Fruit fly (Drosophila melanogaster): ENCODE measurements around the gene CG42331.

Gene CG42331

DNA sequence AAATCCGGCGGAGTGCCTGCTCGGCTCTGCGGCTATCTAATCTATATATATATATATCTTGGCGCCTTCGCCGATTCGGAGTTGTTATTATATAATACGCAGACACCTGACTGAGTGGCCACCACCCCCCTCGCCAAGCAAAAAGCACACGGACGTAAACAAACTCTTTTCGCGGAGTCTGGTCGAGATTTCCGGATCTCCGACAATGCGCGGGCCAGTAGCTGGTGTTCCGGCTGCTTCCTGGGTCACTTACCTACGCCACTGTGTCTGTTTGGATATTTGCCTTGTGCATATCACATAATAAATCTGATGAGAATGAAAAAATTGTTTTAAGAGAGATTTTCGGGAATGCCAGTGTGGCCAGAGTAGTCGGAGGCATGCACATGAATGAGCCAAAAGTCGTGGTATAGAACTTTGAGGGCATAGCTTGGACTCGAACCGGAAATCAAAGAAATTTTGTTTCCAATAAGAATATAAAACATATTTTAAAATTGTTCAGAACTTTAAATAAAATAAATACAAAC is 15.1 kb downstream of the CG42331 start, which contains the start of gene CG5805 (continued):
- no peak for TF ChIP-seq usp (GFP tag; optimal IDR thresholded peaks at IDR 0.05)
- TF ChIP-seq NC2β (GFP tag; optimal IDR thresholded peaks at IDR 0.05) = peak; percentile 81
- TF ChIP-seq CG9817 (tag; optimal IDR thresholded peaks at IDR 0.05) = peak; percentile 85
- peak; percentile 98 for TF ChIP-seq Med (GFP tag)
- peak; percentile 47 for TF ChIP-seq Atf3 (GFP tag; optimal IDR thresholded peaks at IDR 0.05)
- no peak for TF ChIP-seq gem (tag; optimal IDR thresholded peaks at IDR 0.05)
- TF ChIP-seq Hmr (GFP tag; optimal IDR thresholded peaks at IDR 0.05) = peak; percentile 94
- peak; percentile 91 for TF ChIP-seq CG1603 (tag; optimal IDR thresholded peaks at IDR 0.05)
- no peak for TF ChIP-seq Gug (GFP tag; IDR thresholded peaks at IDR 0.05)
- peak; percentile 70 for TF ChIP-seq CG1529 (GFP tag; optimal IDR thresholded peaks at IDR 0.05)
- peak; percentile 89 for TF ChIP-seq CG6813 (GFP tag; optimal IDR thresholded peaks at IDR 0.05)
- peak; percentile 79 for TF ChIP-seq CG13624 (GFP tag; optimal IDR thresholded peaks at IDR 0.05)
- TF ChIP-seq CG1647 (GFP tag; optimal IDR thresholded peaks at IDR 0.05) = peak; percentile 66
- no peak for TF ChIP-seq CG7963 (GFP tag; IDR thresholded peaks at IDR 0.05; ENCODE audit: partially characterized antibody)
- TF ChIP-seq fd102C (GFP tag; optimal IDR thresholded peaks at IDR 0.05) = peak; percentile 49
- TF ChIP-seq CG43689 (GFP tag; IDR thresholded peaks at IDR 0.05) = peak; percentile 76
- no peak for TF ChIP-seq Dip2 (GFP tag; IDR thresholded peaks at IDR 0.05)
- TF ChIP-seq Stat92E (GFP tag; optimal IDR thresholded peaks at IDR 0.05) = peak in 1 of 3 experiments; percentile 40
- TF ChIP-seq CG17829 (tag; optimal IDR thresholded peaks at IDR 0.05) = peak; percentile 65
- peak; percentile 80 for TF ChIP-seq CG14710 (tag; optimal IDR thresholded peaks at IDR 0.05)
- TF ChIP-seq CG11560 (tag; IDR thresholded peaks at IDR 0.05) = no peak; the same call in 2 of the 3 replicates
- TF ChIP-seq CG14667 (GFP tag; IDR thresholded peaks at IDR 0.05) = peak; percentile 40; the same call in 1 of the 2 replicates
- TF ChIP-seq nau (GFP tag; optimal IDR thresholded peaks at IDR 0.05) = no peak
- peak; percentile 76 for TF ChIP-seq BtbVII (GFP tag; optimal IDR thresholded peaks at IDR 0.05)
- no peak for TF ChIP-seq Nf-YC (tag; optimal IDR thresholded peaks at IDR 0.05)
- peak; percentile 64 for TF ChIP-seq chn (GFP tag; optimal IDR thresholded peaks at IDR 0.05)
- TF ChIP-seq Awh (GFP tag; IDR thresholded peaks at IDR 0.05) = peak; percentile 79
- TF ChIP-seq CG10366 (GFP tag; IDR thresholded peaks at IDR 0.05) = peak; percentile 84
- TF ChIP-seq MTF-1 (GFP tag; optimal IDR thresholded peaks at IDR 0.05; ENCODE audit: borderline replicate concordance) = peak; percentile 90
- peak; percentile 59 for TF ChIP-seq Six4 (GFP tag; optimal IDR thresholded peaks at IDR 0.05)
- TF ChIP-seq eyg (GFP tag; optimal IDR thresholded peaks at IDR 0.05) = peak; percentile 72
- TF ChIP-seq CG15601 (tag; optimal IDR thresholded peaks at IDR 0.05) = peak; percentile 80
- peak; percentile 40 for TF ChIP-seq salm (tag; optimal IDR thresholded peaks at IDR 0.05)
- peak; percentile 89 for TF ChIP-seq Asciz (GFP tag; optimal IDR thresholded peaks at IDR 0.05)
- TF ChIP-seq crp (GFP tag; optimal IDR thresholded peaks at IDR 0.05) = peak in 1 of 2 experiments; percentile 55
- peak; percentile 81 for TF ChIP-seq Xbp1 (GFP tag; optimal IDR thresholded peaks at IDR 0.05)
- TF ChIP-seq Blimp-1 (GFP tag; optimal IDR thresholded peaks at IDR 0.05) = peak; percentile 53
- peak; percentile 47; the same call in 2 of the 3 replicates for TF ChIP-seq CG2199 (GFP tag; IDR thresholded peaks at IDR 0.05)
- peak; percentile 75 for TF ChIP-seq CG30431 (GFP tag; optimal IDR thresholded peaks at IDR 0.05)
- peak; percentile 56 for TF ChIP-seq Atf-2 (GFP tag; optimal IDR thresholded peaks at IDR 0.05)
- peak; percentile 67 to 79 for TF ChIP-seq chif (GFP tag; optimal IDR thresholded peaks at IDR 0.05)
- TF ChIP-seq CG17186 (GFP tag; optimal IDR thresholded peaks at IDR 0.05) = peak; percentile 85
- peak; percentile 20 for TF ChIP-seq oc (tag; optimal IDR thresholded peaks at IDR 0.05)
- TF ChIP-seq HmgZ (tag; optimal IDR thresholded peaks at IDR 0.05) = peak; percentile 88
- peak; percentile 89 for TF ChIP-seq CG13296 (GFP tag; optimal IDR thresholded peaks at IDR 0.05)
- no peak for TF ChIP-seq corto (GFP tag; optimal IDR thresholded peaks at IDR 0.05)
- TF ChIP-seq twi (tag; optimal IDR thresholded peaks at IDR 0.05) = no peak
- TF ChIP-seq HLH4C (GFP tag; IDR thresholded peaks at IDR 0.05; ENCODE audit: partially characterized antibody) = no peak
- no peak for TF ChIP-seq Kr (GFP tag; optimal IDR thresholded peaks at IDR 0.05)
